Fruit fly (Drosophila melanogaster) whole organism, embryonic: ENCODE measurements around the gene SmydA-2.
A peak's percentile ranks its signal among the peaks of the same experiment; 100 is the strongest.

ENCODE experiments used
- Awh ChIP-seq: fragments of 200-800 bp; sonication (Bioruptor generic); IDR thresholded peaks from 2 replicates; pipeline ENCODE4, ENCODE4 v1.3.6; 2022; ENCODE audit warnings: missing biosample characterization, missing genetic modification characterization
- CG1024 ChIP-seq: fragments of 200-800 bp; sonication (Bioruptor generic); IDR thresholded peaks from 2 replicates; pipeline ENCODE4 v1.3.6; 2022; ENCODE audit warnings: missing biosample characterization, missing genetic modification characterization
- CG11247 ChIP-seq: fragments of 200-800 bp; sonication (Bioruptor generic); IDR thresholded peaks from 2 replicates; pipeline ENCODE4 v1.3.6; 2022; ENCODE audit warnings: missing biosample characterization, missing genetic modification characterization
- CG11456 ChIP-seq: fragments of 200-800 bp; sonication (Bioruptor generic); IDR thresholded peaks from 3 replicates; pipeline ENCODE4 v1.3.6; 2022; ENCODE audit warnings: missing biosample characterization, missing genetic modification characterization
- CG1233 ChIP-seq: fragments of 200-800 bp; sonication (Bioruptor generic); optimal IDR thresholded peaks from 4 replicates; lab custom pipeline; 2018; ENCODE audit warnings: missing biosample characterization, mild to moderate bottlenecking, missing genetic modification characterization
- CG13424 ChIP-seq: fragments of 200-800 bp; sonication (Bioruptor generic); optimal IDR thresholded peaks from 2 replicates; lab custom pipeline; 2019; ENCODE audit warnings: missing biosample characterization, mild to moderate bottlenecking, missing genetic modification characterization, moderate library complexity
- CG14050 ChIP-seq: fragments of 200-800 bp; sonication (Bioruptor generic); IDR thresholded peaks from 3 replicates; pipeline ENCODE4 v1.3.6; 2022; ENCODE audit warnings: missing biosample characterization, missing genetic modification characterization
- CG14965 ChIP-seq: fragments of 200-800 bp; sonication (Bioruptor generic); optimal IDR thresholded peaks from 2 replicates; lab custom pipeline; 2016; ENCODE audit warnings: missing biosample characterization, missing genetic modification characterization, borderline replicate concordance
- CG15073 ChIP-seq: fragments of 200-800 bp; sonication (Bioruptor generic); optimal IDR thresholded peaks from 2 replicates; lab custom pipeline; 2016; ENCODE audit warnings: missing biosample characterization, missing genetic modification characterization
- CG1602 ChIP-seq: fragments of 200-800 bp; sonication (Bioruptor generic); optimal IDR thresholded peaks from 3 replicates; lab custom pipeline; 2016; ENCODE audit warnings: missing biosample characterization, missing genetic modification characterization
- CG1647 ChIP-seq: fragments of 200-800 bp; sonication (Bioruptor generic); optimal IDR thresholded peaks from 3 replicates; lab custom pipeline; 2016; ENCODE audit warnings: missing biosample characterization, missing genetic modification characterization
- CG16813 ChIP-seq: fragments of 200-800 bp; sonication (Bioruptor generic); IDR thresholded peaks from 3 replicates; pipeline ENCODE4 v1.3.6; 2022; ENCODE audit warnings: missing biosample characterization, missing genetic modification characterization; ENCODE audit not compliant: partially characterized antibody
- CG18619 ChIP-seq: fragments of 200-800 bp; sonication (Bioruptor generic); optimal IDR thresholded peaks from 3 replicates; lab custom pipeline; 2017; ENCODE audit warnings: missing biosample characterization, mild to moderate bottlenecking, missing genetic modification characterization
- CG3065 ChIP-seq: fragments of 200-800 bp; sonication (Bioruptor generic); optimal IDR thresholded peaks from 2 replicates; lab custom pipeline; 2016; ENCODE audit warnings: missing biosample characterization, missing genetic modification characterization
- CG34224 ChIP-seq: fragments of 200-800 bp; sonication (Bioruptor generic); IDR thresholded peaks from 3 replicates; pipeline ENCODE4 v1.3.6; 2022; ENCODE audit warnings: missing biosample characterization, missing genetic modification characterization; ENCODE audit not compliant: partially characterized antibody
- CG6791 ChIP-seq: fragments of 200-800 bp; sonication (Bioruptor generic); IDR thresholded peaks from 3 replicates; pipeline ENCODE4 v1.3.6; 2022; ENCODE audit warnings: missing biosample characterization, missing genetic modification characterization; ENCODE audit not compliant: partially characterized antibody
- CG6854 ChIP-seq: fragments of 200-800 bp; sonication (Bioruptor generic); optimal IDR thresholded peaks from 3 replicates; lab custom pipeline; 2017; ENCODE audit warnings: missing biosample characterization, mild to moderate bottlenecking, missing genetic modification characterization
- Dref ChIP-seq: fragments of 200-800 bp; sonication (Bioruptor generic); IDR thresholded peaks from 2 replicates; pipeline ENCODE4 v1.3.6; 2022; ENCODE audit warnings: missing biosample characterization, missing genetic modification characterization
- Drgx ChIP-seq: fragments of 200-800 bp; sonication (Bioruptor generic); IDR thresholded peaks from 2 replicates; pipeline ENCODE4 v1.3.6; 2022; ENCODE audit warnings: missing biosample characterization, missing genetic modification characterization
- Elba2 ChIP-seq: fragments of 200-800 bp; sonication (Bioruptor generic); optimal IDR thresholded peaks from 3 replicates; lab custom pipeline; 2016; ENCODE audit warnings: missing biosample characterization, missing genetic modification characterization
- Gsc ChIP-seq: fragments of 200-800 bp; sonication (Bioruptor generic); IDR thresholded peaks from 2 replicates; pipeline ENCODE4 v1.3.6; 2022; ENCODE audit warnings: missing biosample characterization, missing genetic modification characterization
- Hmr ChIP-seq: fragments of 200-800 bp; sonication (Bioruptor generic); optimal IDR thresholded peaks from 3 replicates; lab custom pipeline; 2017; ENCODE audit warnings: mild to moderate bottlenecking, missing biosample characterization, missing genetic modification reagents, missing genetic modification characterization
- Mad ChIP-seq: fragments of 200-800 bp; sonication (Bioruptor generic); optimal IDR thresholded peaks from 2 replicates; lab custom pipeline; 2016; ENCODE audit warnings: missing biosample characterization, missing genetic modification characterization
- Mrtf ChIP-seq: fragments of 200-800 bp; sonication (Bioruptor generic); IDR thresholded peaks from 3 replicates; pipeline ENCODE4 v1.3.6; 2022; ENCODE audit warnings: missing biosample characterization, missing genetic modification characterization
- Myb ChIP-seq: fragments of 200-800 bp; sonication (Bioruptor generic); optimal IDR thresholded peaks from 2 replicates; lab custom pipeline; 2016; ENCODE audit warnings: missing biosample characterization, missing genetic modification characterization
- Ptx1 ChIP-seq: fragments of 200-800 bp; sonication (Bioruptor generic); IDR thresholded peaks from 2 replicates; pipeline ENCODE4 v1.3.6; 2022; ENCODE audit warnings: missing biosample characterization, missing genetic modification characterization
- bbx ChIP-seq: fragments of 200-800 bp; sonication (Bioruptor generic); IDR thresholded peaks from 2 replicates; pipeline ENCODE4 v1.3.6; 2022; ENCODE audit warnings: missing biosample characterization, missing genetic modification characterization; ENCODE audit not compliant: partially characterized antibody
- bowl ChIP-seq: fragments of 200-800 bp; sonication (Bioruptor generic); IDR thresholded peaks from 2 replicates; pipeline ENCODE4 v1.3.6; 2022; ENCODE audit warnings: missing biosample characterization, missing genetic modification characterization
- bsh ChIP-seq, 2 experiments: fragments of 200-800 bp; sonication (Bioruptor generic); optimal IDR thresholded peaks; 2 replicates each; lab custom pipeline; 2017 to 2018; ENCODE audit warnings: mild to moderate bottlenecking in 2 of 2, missing biosample characterization in 2 of 2, missing genetic modification characterization in 2 of 2, moderate library complexity in 1 of 2
- cas ChIP-seq: fragments of 200-800 bp; sonication (Bioruptor generic); IDR thresholded peaks from 2 replicates; pipeline ENCODE4 v1.3.6; 2022; ENCODE audit warnings: missing biosample characterization, missing genetic modification characterization
- corto ChIP-seq: fragments of 200-800 bp; sonication (Bioruptor generic); optimal IDR thresholded peaks from 2 replicates; lab custom pipeline; 2016; ENCODE audit warnings: missing biosample characterization, mild to moderate bottlenecking, missing genetic modification characterization, moderate library complexity
- crp ChIP-seq, 2 experiments: fragments of 200-800 bp; sonication (Bioruptor generic); optimal IDR thresholded peaks; 2 replicates in 1 of 2; 3 replicates in 1 of 2; lab custom pipeline; 2017; ENCODE audit warnings: missing biosample characterization in 2 of 2, missing genetic modification characterization in 2 of 2, mild to moderate bottlenecking in 1 of 2, moderate library complexity in 1 of 2
- dimm ChIP-seq: fragments of 200-800 bp; sonication (Bioruptor generic); IDR thresholded peaks from 2 replicates; pipeline ENCODE4 v1.3.6; 2022; ENCODE audit warnings: missing biosample characterization, missing genetic modification characterization
- dmrt99B ChIP-seq: fragments of 200-800 bp; sonication (Bioruptor generic); optimal IDR thresholded peaks from 2 replicates; lab custom pipeline; 2018; ENCODE audit warnings: missing biosample characterization, mild to moderate bottlenecking, missing genetic modification characterization, moderate library complexity
- gcm ChIP-seq: fragments of 200-800 bp; sonication (Bioruptor generic); optimal IDR thresholded peaks from 2 replicates; lab custom pipeline; 2019; ENCODE audit warnings: missing biosample characterization, mild to moderate bottlenecking, missing genetic modification characterization, moderate library complexity
- grn ChIP-seq: fragments of 200-800 bp; sonication (Bioruptor generic); optimal IDR thresholded peaks from 3 replicates; lab custom pipeline; 2017; ENCODE audit warnings: missing biosample characterization, missing genetic modification characterization
- gsb-n ChIP-seq: fragments of 200-800 bp; sonication (Bioruptor generic); optimal IDR thresholded peaks from 3 replicates; lab custom pipeline; 2018; ENCODE audit warnings: missing biosample characterization, mild to moderate bottlenecking, missing genetic modification characterization
- insv ChIP-seq, 2 experiments: fragments of 200-800 bp; sonication (Bioruptor generic); optimal IDR thresholded peaks; 3 replicates each; lab custom pipeline; 2016 to 2018; ENCODE audit warnings: missing biosample characterization in 2 of 2, missing genetic modification characterization in 2 of 2
- inv ChIP-seq: fragments of 200-800 bp; sonication (Bioruptor generic); IDR thresholded peaks from 2 replicates; pipeline ENCODE4 v1.3.6; 2022; ENCODE audit warnings: missing biosample characterization, missing genetic modification characterization; ENCODE audit not compliant: partially characterized antibody
- kay ChIP-seq: fragments of 200-800 bp; sonication (Bioruptor generic); optimal IDR thresholded peaks from 2 replicates; lab custom pipeline; 2016; ENCODE audit warnings: missing biosample characterization, missing genetic modification characterization
- onecut ChIP-seq: fragments of 200-800 bp; sonication (Bioruptor generic); IDR thresholded peaks from 2 replicates; pipeline ENCODE4 v1.3.6; 2022; ENCODE audit warnings: missing biosample characterization, missing genetic modification characterization
- pfk ChIP-seq: fragments of 200-800 bp; sonication (Bioruptor generic); optimal IDR thresholded peaks from 2 replicates; lab custom pipeline; 2018; ENCODE audit warnings: missing biosample characterization, mild to moderate bottlenecking, missing genetic modification characterization, moderate library complexity
- pita ChIP-seq: fragments of 200-800 bp; sonication (Bioruptor generic); optimal IDR thresholded peaks from 2 replicates; lab custom pipeline; 2017; ENCODE audit warnings: missing biosample characterization, mild to moderate bottlenecking, missing genetic modification characterization
- psq ChIP-seq: fragments of 200-800 bp; sonication (Bioruptor generic); optimal IDR thresholded peaks from 2 replicates; lab custom pipeline; 2017; ENCODE audit warnings: missing biosample characterization, missing genetic modification characterization
- salm ChIP-seq: fragments of 200-800 bp; sonication (Bioruptor generic); optimal IDR thresholded peaks from 2 replicates; lab custom pipeline; 2018; ENCODE audit warnings: missing biosample characterization, mild to moderate bottlenecking, missing genetic modification characterization
- sim ChIP-seq: fragments of 200-800 bp; sonication (Bioruptor generic); IDR thresholded peaks from 2 replicates; pipeline ENCODE4 v1.3.6; 2022; ENCODE audit warnings: missing biosample characterization, missing genetic modification characterization
- ssp ChIP-seq: fragments of 200-800 bp; sonication (Bioruptor generic); IDR thresholded peaks from 2 replicates; pipeline ENCODE4 v1.3.6; 2022; ENCODE audit warnings: missing biosample characterization, missing genetic modification characterization
- tll ChIP-seq, 2 experiments: fragments of 200-800 bp in 1 of 2; fragments of >200 bp in 1 of 2; sonication (Bioruptor generic) in 1 of 2; optimal IDR thresholded peaks; 2 replicates each; lab custom pipeline; 2017 to 2019; ENCODE audit warnings: missing biosample characterization in 2 of 2, missing genetic modification characterization in 2 of 2, mild to moderate bottlenecking in 1 of 2, moderate library complexity in 1 of 2
- wdn ChIP-seq: fragments of 200-800 bp; sonication (Bioruptor generic); IDR thresholded peaks from 2 replicates; pipeline ENCODE4 v1.3.6; 2022; ENCODE audit warnings: missing biosample characterization, missing genetic modification characterization
- zen2 ChIP-seq: fragments of 200-800 bp; sonication (Bioruptor generic); IDR thresholded peaks from 3 replicates; pipeline ENCODE4 v1.3.6; 2022; ENCODE audit warnings: missing biosample characterization, missing genetic modification characterization; ENCODE audit not compliant: partially characterized antibody
- zfh2 ChIP-seq: fragments of 200-800 bp; sonication (Bioruptor generic); optimal IDR thresholded peaks from 2 replicates; lab custom pipeline; 2016; ENCODE audit warnings: missing biosample characterization, missing genetic modification characterization

Gene SmydA-2

dm6 chr3L:19000413-19000812 lies 2.6 kb downstream of the SmydA-2 start, which contains the start of gene CG3808 (continued):
- TF ChIP-seq Gsc (GFP tag; lab: Robert Waterston, UW), result no peak
- TF ChIP-seq CG6854 (GFP tag; lab: Kevin White, UChicago), result no peak
- TF ChIP-seq CG1647 (GFP tag; lab: Kevin White, UChicago), result peak; percentile 16
- peak; percentile 74 for TF ChIP-seq Hmr (GFP tag; lab: Kevin White, UChicago)
- TF ChIP-seq bsh (GFP tag; optimal IDR thresholded peaks at IDR 0.05; lab: Kevin White, UChicago), result no peak
- peak; percentile 74 for TF ChIP-seq pita (GFP tag; lab: Kevin White, UChicago)
- TF ChIP-seq CG11247 (GFP tag; lab: Robert Waterston, UW), result no peak
- TF ChIP-seq CG13424 (tag; lab: Kevin White, UChicago), result peak; percentile 28
- no peak for TF ChIP-seq Drgx
- TF ChIP-seq Elba2 (GFP tag; lab: Kevin White, UChicago), result no peak
- peak; percentile 67 for TF ChIP-seq Myb (GFP tag; lab: Kevin White, UChicago)
- TF ChIP-seq onecut, result no peak
- no peak for TF ChIP-seq CG15073 (GFP tag; lab: Kevin White, UChicago)
- TF ChIP-seq CG11456 (GFP tag; lab: Robert Waterston, UW), result no peak; the same call in 2 of the 3 replicates
- TF ChIP-seq dimm (GFP tag; lab: Robert Waterston, UW), result no peak
- no peak for TF ChIP-seq corto
- peak; percentile 40; the same call in 1 of the 2 replicates for TF ChIP-seq Dref (GFP tag; lab: Robert Waterston, UW)
- TF ChIP-seq CG34224 (GFP tag; lab: Robert Waterston, UW), result no peak
- peak; percentile 39 for TF ChIP-seq Mad (GFP tag; lab: Kevin White, UChicago)
- TF ChIP-seq pfk (GFP tag; lab: Kevin White, UChicago), result no peak
- TF ChIP-seq CG16813 (GFP tag; lab: Robert Waterston, UW), result no peak; the same call in 2 of the 3 replicates
- no peak for TF ChIP-seq salm (tag; lab: Kevin White, UChicago)
- no peak for TF ChIP-seq CG18619 (GFP tag; lab: Kevin White, UChicago)
- TF ChIP-seq CG14965 (GFP tag; lab: Kevin White, UChicago), result no peak
- TF ChIP-seq CG6791 (GFP tag; lab: Robert Waterston, UW), result 0 out of 3 replicates have a peak, but pooled peaks have one; percentile 46
- TF ChIP-seq Mrtf (GFP tag; lab: Robert Waterston, UW), result no peak
- TF ChIP-seq CG1024, result no peak
- TF ChIP-seq wdn (GFP tag; lab: Robert Waterston, UW), result no peak
- no peak for TF ChIP-seq CG3065 (GFP tag; lab: Kevin White, UChicago)
- peak; percentile 6; the same call in 1 of the 2 replicates for TF ChIP-seq bbx (GFP tag; lab: Robert Waterston, UW)
- TF ChIP-seq CG1233 (GFP tag; lab: Kevin White, UChicago), result no peak
- TF ChIP-seq zen2 (GFP tag; lab: Robert Waterston, UW), result no peak
- TF ChIP-seq tll (GFP tag; optimal IDR thresholded peaks at IDR 0.05; lab: Kevin White, UChicago), result no peak
- TF ChIP-seq sim (GFP tag; lab: Robert Waterston, UW), result no peak
- TF ChIP-seq gcm, result peak; percentile 34
- no peak for TF ChIP-seq kay (GFP tag; lab: Kevin White, UChicago)
- TF ChIP-seq ssp (GFP tag; lab: Robert Waterston, UW), result peak; percentile 35; the same call in 1 of the 2 replicates
- TF ChIP-seq zfh2, result peak; percentile 36
- peak in 1 of 2 experiments; percentile 47 for TF ChIP-seq insv (GFP tag; optimal IDR thresholded peaks at IDR 0.05; lab: Kevin White, UChicago)
- no peak for TF ChIP-seq CG1602 (GFP tag; lab: Kevin White, UChicago)
- no peak for TF ChIP-seq bowl (GFP tag; lab: Robert Waterston, UW)
- TF ChIP-seq gsb-n (tag; lab: Kevin White, UChicago), result no peak
- TF ChIP-seq psq, result peak; percentile 89
- no peak for TF ChIP-seq Awh (GFP tag; lab: Robert Waterston, UW)
- TF ChIP-seq crp (GFP tag; optimal IDR thresholded peaks at IDR 0.05; lab: Kevin White, UChicago), result peak in 1 of 2 experiments; percentile 25
- TF ChIP-seq inv (GFP tag; lab: Robert Waterston, UW), result no peak
- TF ChIP-seq dmrt99B (tag; lab: Kevin White, UChicago), result no peak
- TF ChIP-seq cas (GFP tag; lab: Robert Waterston, UW), result no peak
- no peak for TF ChIP-seq Ptx1 (GFP tag; lab: Robert Waterston, UW)
- no peak for TF ChIP-seq CG14050 (GFP tag; lab: Robert Waterston, UW)
- no peak for TF ChIP-seq grn (GFP tag; lab: Kevin White, UChicago)
